Worm (Caenorhabditis elegans): Measurements from ENCODE around the gene C18D11.10.

Gene C18D11.10

ce11 chrIII:11825654-11826053 is 18.1 kb downstream of the C18D11.10 start (continued):
- TF ChIP-seq hmg-1.2 (GFP tag; IDR thresholded peaks at IDR 0.05) (peak; percentile 22; the same call in 1 of the 2 replicates), sptf-2 (GFP tag; optimal IDR thresholded peaks at IDR 0.05) (no peak), nfyb-1 (GFP tag; IDR thresholded peaks at IDR 0.05) (peak; percentile 31; the same call in 1 of the 2 replicates), athp-1 (tag; optimal IDR thresholded peaks at IDR 0.05) (peak; percentile 78), F23B12.7 (tag; optimal IDR thresholded peaks at IDR 0.05; ENCODE audit: insufficient read depth) (peak; percentile 72), F37B4.10 (GFP tag; IDR thresholded peaks at IDR 0.05) (no peak), tbp1 (GFP tag; optimal IDR thresholded peaks at IDR 0.05) (peak; percentile 46), pbrm-1 (GFP tag; IDR thresholded peaks at IDR 0.05) (peak; percentile 33; the same call in 1 of the 2 replicates), T26A5.8 (tag; optimal IDR thresholded peaks at IDR 0.05) (no peak), K12H6.12 (tag; optimal IDR thresholded peaks at IDR 0.05) (peak; percentile 62), lin-54 (GFP tag; optimal IDR thresholded peaks at IDR 0.05) (peak; percentile 55), egl-18 (GFP tag; IDR thresholded peaks at IDR 0.05) (0 out of 2 replicates have a peak, but pooled peaks have one; percentile 58), ceh-27 (GFP tag; optimal IDR thresholded peaks at IDR 0.05) (peak; percentile 55)

ce11 chrIII:11826118-11826517 is 18.6 kb downstream of the C18D11.10 start, which contains the start of gene rsp-8:
TSS of gene rsp-8 (plus strand) at chrIII:11826418.
- TF ChIP-seq fkh-3 (tag; optimal IDR thresholded peaks at IDR 0.05) (no peak), F33H1.4 (GFP tag; IDR thresholded peaks at IDR 0.05) (no peak), unc-62 (GFP tag; optimal IDR thresholded peaks at IDR 0.05) (no peak), egl-44 (GFP tag; IDR thresholded peaks at IDR 0.05) (no peak), pbrm-1 (GFP tag; IDR thresholded peaks at IDR 0.05) (no peak), ceh-27 (GFP tag; optimal IDR thresholded peaks at IDR 0.05) (no peak), ceh-91 (GFP tag; IDR thresholded peaks at IDR 0.05) (no peak), rec-8 (tag; optimal IDR thresholded peaks at IDR 0.05) (no peak), mel-28 (tag; optimal IDR thresholded peaks at IDR 0.05; ENCODE audit: borderline replicate concordance) (no peak), gei-17 (GFP tag; optimal IDR thresholded peaks at IDR 0.05) (no peak), lsy-27 (tag; optimal IDR thresholded peaks at IDR 0.05; ENCODE audit: borderline replicate concordance, insufficient read depth) (no peak), F55B11.4 (tag; optimal IDR thresholded peaks at IDR 0.05; ENCODE audit: borderline replicate concordance, insufficient read depth) (no peak)

ce11 chrIII:11829062-11829461 is 21.5 kb downstream of the C18D11.10 start:
- TF ChIP-seq hmg-20 (GFP tag; IDR thresholded peaks at IDR 0.05), result no peak
- TF ChIP-seq athp-1 (tag; optimal IDR thresholded peaks at IDR 0.05), result no peak
- no peak for TF ChIP-seq lin-40 (tag; optimal IDR thresholded peaks at IDR 0.05)

- no peak for TF ChIP-seq dox-1 (GFP tag; IDR thresholded peaks at IDR 0.05)
- peak; percentile 75; the same call in 1 of the 2 replicates for TF ChIP-seq egrh-3 (GFP tag; IDR thresholded peaks at IDR 0.05)
- no peak for TF ChIP-seq F10E7.11 (tag; optimal IDR thresholded peaks at IDR 0.05)
- TF ChIP-seq lsy-27 (tag; optimal IDR thresholded peaks at IDR 0.05; ENCODE audit: borderline replicate concordance, insufficient read depth), result no peak
- TF ChIP-seq zfh-2 (GFP tag; conservative IDR thresholded peaks at IDR 0.05), result peak; percentile 83
- TF ChIP-seq lin-26 (GFP tag; IDR thresholded peaks at IDR 0.05), result no peak
- TF ChIP-seq rcor-1 (GFP tag; IDR thresholded peaks at IDR 0.05), result peak; percentile 28; the same call in 1 of the 2 replicates
- TF ChIP-seq nfyb-1 (GFP tag; IDR thresholded peaks at IDR 0.05), result peak; percentile 90
These were observed 22.2 kb downstream of the C18D11.10 start for ce11 chrIII:11829585-11830195.
